Fruit fly (Drosophila melanogaster) whole organism, embryonic: Measurements from ENCODE around the gene Alg12.

ENCODE experiments used
- Awh ChIP-seq: fragments of 200-800 bp; sonication (Bioruptor generic); IDR thresholded peaks from 2 replicates; pipeline ENCODE4, ENCODE4 v1.3.6; 2022; ENCODE audit warnings: missing biosample characterization, missing genetic modification characterization
- BEAF-32 ChIP-seq: fragments of 200-800 bp; sonication (Bioruptor generic); optimal IDR thresholded peaks from 3 replicates; lab custom pipeline; 2017; ENCODE audit warnings: missing biosample characterization, missing genetic modification characterization, mild to moderate bottlenecking, moderate library complexity, missing genetic modification reagents
- CG10267 ChIP-seq: fragments of 200-800 bp; sonication (Bioruptor generic); optimal IDR thresholded peaks from 2 replicates; lab custom pipeline; 2018; ENCODE audit warnings: missing biosample characterization, mild to moderate bottlenecking, missing genetic modification characterization, moderate library complexity
- CG11247 ChIP-seq: fragments of 200-800 bp; sonication (Bioruptor generic); IDR thresholded peaks from 2 replicates; pipeline ENCODE4 v1.3.6; 2022; ENCODE audit warnings: missing biosample characterization, missing genetic modification characterization
- CG12071 ChIP-seq: fragments of 200-800 bp; sonication (Bioruptor generic); optimal IDR thresholded peaks from 3 replicates; lab custom pipeline; 2018; ENCODE audit warnings: missing biosample characterization, mild to moderate bottlenecking, missing genetic modification characterization
- CG12155 ChIP-seq: fragments of 200-800 bp; sonication (Bioruptor generic); optimal IDR thresholded peaks from 3 replicates; lab custom pipeline; 2016; ENCODE audit warnings: missing biosample characterization, missing genetic modification characterization
- CG12219 ChIP-seq: fragments of 200-800 bp; sonication (Bioruptor generic); optimal IDR thresholded peaks from 3 replicates; lab custom pipeline; 2018; ENCODE audit warnings: missing biosample characterization, mild to moderate bottlenecking, missing genetic modification characterization
- CG12299 ChIP-seq: fragments of 200-800 bp; sonication (Bioruptor generic); optimal IDR thresholded peaks from 2 replicates; lab custom pipeline; 2018; ENCODE audit warnings: missing biosample characterization, mild to moderate bottlenecking, missing genetic modification characterization
- CG1233 ChIP-seq: fragments of 200-800 bp; sonication (Bioruptor generic); optimal IDR thresholded peaks from 4 replicates; lab custom pipeline; 2018; ENCODE audit warnings: missing biosample characterization, mild to moderate bottlenecking, missing genetic modification characterization
- CG12391 ChIP-seq: fragments of 200-800 bp; sonication (Bioruptor generic); optimal IDR thresholded peaks from 3 replicates; lab custom pipeline; 2018; ENCODE audit warnings: missing biosample characterization, mild to moderate bottlenecking, missing genetic modification characterization, moderate library complexity
- CG14441 ChIP-seq: fragments of 200-800 bp; sonication (Bioruptor generic); IDR thresholded peaks from 2 replicates; pipeline ENCODE4 v1.3.6; 2022; ENCODE audit warnings: missing biosample characterization, missing genetic modification characterization
- CG16863 ChIP-seq: fragments of 200-800 bp; sonication (Bioruptor generic); optimal IDR thresholded peaks from 3 replicates; lab custom pipeline; 2016; ENCODE audit warnings: missing biosample characterization, missing genetic modification characterization
- CG17829 ChIP-seq: fragments of 200-800 bp; optimal IDR thresholded peaks from 2 replicates; lab custom pipeline; 2019; ENCODE audit warnings: missing biosample characterization, mild to moderate bottlenecking, missing genetic modification characterization, moderate library complexity
- CG17912 ChIP-seq: fragments of 200-800 bp; sonication (Bioruptor generic); optimal IDR thresholded peaks from 2 replicates; lab custom pipeline; 2018; ENCODE audit warnings: missing biosample characterization, mild to moderate bottlenecking, missing genetic modification characterization
- CG18619 ChIP-seq: fragments of 200-800 bp; sonication (Bioruptor generic); optimal IDR thresholded peaks from 3 replicates; lab custom pipeline; 2017; ENCODE audit warnings: missing biosample characterization, mild to moderate bottlenecking, missing genetic modification characterization
- CG4282 ChIP-seq: fragments of 200-800 bp; sonication (Bioruptor generic); optimal IDR thresholded peaks from 2 replicates; lab custom pipeline; 2016; ENCODE audit warnings: missing biosample characterization, missing genetic modification characterization
- CG4360 ChIP-seq: fragments of 200-800 bp; sonication (Bioruptor generic); IDR thresholded peaks from 2 replicates; pipeline ENCODE4 v1.3.6; 2022; ENCODE audit warnings: missing biosample characterization, missing genetic modification characterization
- CG4854 ChIP-seq: fragments of 200-800 bp; sonication (Bioruptor generic); optimal IDR thresholded peaks from 2 replicates; lab custom pipeline; 2016; ENCODE audit warnings: missing biosample characterization, missing genetic modification characterization, inconsistent platforms
- CG7928 ChIP-seq: fragments of 200-800 bp; sonication (Bioruptor generic); optimal IDR thresholded peaks from 2 replicates; lab custom pipeline; 2017; ENCODE audit warnings: missing biosample characterization, mild to moderate bottlenecking, missing genetic modification characterization
- CG9437 ChIP-seq: fragments of 200-800 bp; sonication (Bioruptor generic); optimal IDR thresholded peaks from 2 replicates; lab custom pipeline; 2018; ENCODE audit warnings: missing biosample characterization, mild to moderate bottlenecking, missing genetic modification characterization
- CG9817 ChIP-seq: fragments of 200-800 bp; sonication (Bioruptor generic); optimal IDR thresholded peaks from 2 replicates; lab custom pipeline; 2018; ENCODE audit warnings: missing biosample characterization, mild to moderate bottlenecking, missing genetic modification characterization, moderate library complexity
- D19B ChIP-seq: fragments of 200-800 bp; sonication (Bioruptor generic); optimal IDR thresholded peaks from 2 replicates; lab custom pipeline; 2017; ENCODE audit warnings: missing biosample characterization, mild to moderate bottlenecking, missing genetic modification characterization
- Dbx ChIP-seq: fragments of 200-800 bp; sonication (Bioruptor generic); IDR thresholded peaks from 3 replicates; pipeline ENCODE4 v1.3.6; 2022; ENCODE audit warnings: missing biosample characterization, missing genetic modification characterization
- E2f2 ChIP-seq: fragments of 200-800 bp; sonication (Bioruptor generic); IDR thresholded peaks from 2 replicates; pipeline ENCODE4 v1.3.6; 2022; ENCODE audit warnings: missing biosample characterization, missing genetic modification characterization
- GATAe ChIP-seq: fragments of 200-800 bp; sonication (Bioruptor generic); conservative IDR thresholded peaks from 2 replicates; pipeline ENCODE4 v1.3.6; 2022; ENCODE audit warnings: missing biosample characterization, missing genetic modification characterization
- Hmr ChIP-seq: fragments of 200-800 bp; sonication (Bioruptor generic); optimal IDR thresholded peaks from 3 replicates; lab custom pipeline; 2017; ENCODE audit warnings: mild to moderate bottlenecking, missing biosample characterization, missing genetic modification reagents, missing genetic modification characterization
- MBD-R2 ChIP-seq: fragments of 200-800 bp; sonication (Bioruptor generic); IDR thresholded peaks from 2 replicates; pipeline ENCODE4 v1.3.6; 2022; ENCODE audit warnings: missing biosample characterization, missing genetic modification characterization
- Meics ChIP-seq: fragments of 200-800 bp; sonication (Bioruptor generic); optimal IDR thresholded peaks from 2 replicates; lab custom pipeline; 2017; ENCODE audit warnings: missing biosample characterization, mild to moderate bottlenecking, missing genetic modification characterization
- Sry-δ ChIP-seq: fragments of 200-800 bp; sonication (Bioruptor generic); optimal IDR thresholded peaks from 2 replicates; lab custom pipeline; 2016; ENCODE audit warnings: missing biosample characterization, missing genetic modification characterization
- btn ChIP-seq: fragments of 200-800 bp; sonication (Bioruptor generic); optimal IDR thresholded peaks from 2 replicates; lab custom pipeline; 2016; ENCODE audit warnings: missing biosample characterization, missing genetic modification characterization
- cas ChIP-seq: fragments of 200-800 bp; sonication (Bioruptor generic); IDR thresholded peaks from 2 replicates; pipeline ENCODE4 v1.3.6; 2022; ENCODE audit warnings: missing biosample characterization, missing genetic modification characterization
- danr ChIP-seq: fragments of 200-800 bp; sonication (Bioruptor generic); IDR thresholded peaks from 2 replicates; pipeline ENCODE4 v1.3.6; 2022; ENCODE audit warnings: missing biosample characterization, missing genetic modification characterization
- dm ChIP-seq: fragments of 200-800 bp; sonication (Bioruptor generic); optimal IDR thresholded peaks from 3 replicates; lab custom pipeline; 2016; ENCODE audit warnings: missing biosample characterization, missing genetic modification characterization
- dmrt99B ChIP-seq: fragments of 200-800 bp; sonication (Bioruptor generic); optimal IDR thresholded peaks from 2 replicates; lab custom pipeline; 2018; ENCODE audit warnings: missing biosample characterization, mild to moderate bottlenecking, missing genetic modification characterization, moderate library complexity
- fd64A ChIP-seq: fragments of 200-800 bp; sonication (Bioruptor generic); optimal IDR thresholded peaks from 3 replicates; lab custom pipeline; 2018; ENCODE audit warnings: missing biosample characterization, mild to moderate bottlenecking, missing genetic modification characterization
- fu2 ChIP-seq: fragments of 200-800 bp; sonication (Bioruptor generic); optimal IDR thresholded peaks from 2 replicates; lab custom pipeline; 2016; ENCODE audit warnings: missing biosample characterization, missing genetic modification characterization
- gem ChIP-seq: fragments of 200-800 bp; sonication (Bioruptor generic); optimal IDR thresholded peaks from 2 replicates; lab custom pipeline; 2019; ENCODE audit warnings: missing biosample characterization, mild to moderate bottlenecking, missing genetic modification characterization, moderate library complexity
- ind ChIP-seq: fragments of 200-800 bp; sonication (Bioruptor generic); optimal IDR thresholded peaks from 3 replicates; lab custom pipeline; 2016; ENCODE audit warnings: missing biosample characterization, missing genetic modification characterization
- jing ChIP-seq: fragments of 200-800 bp; sonication (Bioruptor generic); optimal IDR thresholded peaks from 2 replicates; lab custom pipeline; 2018; ENCODE audit warnings: missing biosample characterization, mild to moderate bottlenecking, missing genetic modification characterization
- onecut ChIP-seq: fragments of 200-800 bp; sonication (Bioruptor generic); IDR thresholded peaks from 2 replicates; pipeline ENCODE4 v1.3.6; 2022; ENCODE audit warnings: missing biosample characterization, missing genetic modification characterization
- org-1 ChIP-seq: fragments of 200-800 bp; sonication (Bioruptor generic); optimal IDR thresholded peaks from 2 replicates; lab custom pipeline; 2017; ENCODE audit warnings: missing biosample characterization, missing genetic modification characterization
- otp ChIP-seq: fragments of 200-800 bp; sonication (Bioruptor generic); IDR thresholded peaks from 3 replicates; pipeline ENCODE4, ENCODE4 v1.3.6; 2022; ENCODE audit warnings: missing biosample characterization, missing genetic modification characterization
- pho ChIP-seq: fragments of 200-800 bp; sonication (Bioruptor generic); optimal IDR thresholded peaks from 2 replicates; lab custom pipeline; 2016; ENCODE audit warnings: missing biosample characterization, missing genetic modification characterization
- phol ChIP-seq: fragments of 200-800 bp; sonication (Bioruptor generic); optimal IDR thresholded peaks from 3 replicates; lab custom pipeline; 2018; ENCODE audit warnings: missing biosample characterization, mild to moderate bottlenecking, missing genetic modification characterization, moderate library complexity
- prd ChIP-seq, 3 experiments: fragments of >200 bp in 2 of 3; fragments of 200-800 bp in 1 of 3; sonication (Bioruptor generic) in 1 of 3; optimal IDR thresholded peaks in 2 of 3; IDR thresholded peaks in 1 of 3; 2 replicates in 2 of 3; 3 replicates in 1 of 3; pipeline versions ENCODE4 v1.3.6 to Lab custom; 2017 to 2022; ENCODE audit warnings: missing biosample characterization in 1 of 3, missing genetic modification characterization in 1 of 3
- salm ChIP-seq: fragments of 200-800 bp; sonication (Bioruptor generic); optimal IDR thresholded peaks from 2 replicates; lab custom pipeline; 2018; ENCODE audit warnings: missing biosample characterization, mild to moderate bottlenecking, missing genetic modification characterization
- slbo ChIP-seq: fragments of 200-800 bp; sonication (Bioruptor generic); IDR thresholded peaks from 2 replicates; pipeline ENCODE4 v1.3.6; 2022; ENCODE audit warnings: missing biosample characterization, missing genetic modification characterization
- tll ChIP-seq, 2 experiments: fragments of 200-800 bp in 1 of 2; fragments of >200 bp in 1 of 2; sonication (Bioruptor generic) in 1 of 2; optimal IDR thresholded peaks; 2 replicates each; lab custom pipeline; 2017 to 2019; ENCODE audit warnings: missing biosample characterization in 2 of 2, missing genetic modification characterization in 2 of 2, mild to moderate bottlenecking in 1 of 2, moderate library complexity in 1 of 2
- tup ChIP-seq: fragments of 200-800 bp; sonication (Bioruptor generic); optimal IDR thresholded peaks from 2 replicates; lab custom pipeline; 2016; ENCODE audit warnings: missing biosample characterization, mild to moderate bottlenecking, missing genetic modification characterization, moderate library complexity
- tx ChIP-seq: fragments of 200-800 bp; sonication (Bioruptor generic); optimal IDR thresholded peaks from 2 replicates; lab custom pipeline; 2016; ENCODE audit warnings: missing biosample characterization, missing genetic modification characterization

Gene Alg12

DNA sequence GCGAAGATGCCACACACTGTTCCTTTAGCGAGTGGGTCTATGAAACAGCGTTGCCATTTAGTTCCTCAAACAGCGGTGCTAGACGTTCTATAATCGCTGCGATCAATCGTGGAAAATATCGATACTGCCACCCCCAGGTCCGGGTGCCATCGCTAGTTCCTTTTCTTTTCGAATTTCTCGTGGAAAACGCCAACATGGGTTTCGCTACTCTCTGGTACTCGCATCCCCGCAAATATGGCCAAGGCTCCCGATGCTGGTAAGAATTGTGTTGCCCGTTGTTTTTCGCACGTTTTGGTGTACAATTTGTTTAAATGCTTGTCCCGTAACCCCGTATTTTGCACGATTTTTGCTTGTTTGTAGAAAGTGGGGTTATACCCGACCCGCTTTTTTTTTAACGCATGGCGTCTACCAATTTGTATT, 21.7 kb downstream of the Alg12 start, which contains the start of gene RpS29 (continued):
- TF ChIP-seq GATAe (GFP tag; lab: Robert Waterston, UW) = no peak; the same call in 1 of the 2 replicates
- TF ChIP-seq CG17829 = peak; percentile 74
- peak; percentile 100 for TF ChIP-seq Sry-δ
- peak; percentile 82 for TF ChIP-seq phol (tag; lab: Kevin White, UChicago)
- peak; percentile 66; the same call in 2 of the 3 replicates for TF ChIP-seq otp (GFP tag; lab: Robert Waterston, UW)
- TF ChIP-seq D19B = no peak
- peak; percentile 93 for TF ChIP-seq Dbx (GFP tag; lab: Robert Waterston, UW)
- peak; percentile 100 for TF ChIP-seq E2f2 (GFP tag; lab: Robert Waterston, UW)
- TF ChIP-seq CG12219 (GFP tag; lab: Kevin White, UChicago) = peak; percentile 56
- peak; percentile 44 for TF ChIP-seq dmrt99B
- TF ChIP-seq CG14441 (GFP tag; lab: Robert Waterston, UW) = peak; percentile 77
- peak; percentile 66 for TF ChIP-seq CG12299 (tag; lab: Kevin White, UChicago)
- TF ChIP-seq dm = peak; percentile 97
- peak; percentile 80 for TF ChIP-seq tx (GFP tag; lab: Kevin White, UChicago)
- peak; percentile 61 for TF ChIP-seq gem (tag; lab: Kevin White, UChicago)
- TF ChIP-seq Awh (GFP tag; lab: Robert Waterston, UW) = no peak
- no peak for TF ChIP-seq tll (GFP tag; optimal IDR thresholded peaks at IDR 0.05; lab: Kevin White, UChicago)
- peak; percentile 78 for TF ChIP-seq MBD-R2 (GFP tag; lab: Robert Waterston, UW)
- 0 out of 2 replicates have a peak, but pooled peaks have one; percentile 28 for TF ChIP-seq danr (GFP tag; lab: Robert Waterston, UW)
- TF ChIP-seq CG4360 (GFP tag; lab: Robert Waterston, UW) = no peak
- TF ChIP-seq btn = no peak
- TF ChIP-seq CG12071 (GFP tag; lab: Kevin White, UChicago) = peak; percentile 72
- TF ChIP-seq pho (GFP tag; lab: Kevin White, UChicago) = peak; percentile 89
- TF ChIP-seq CG11247 (GFP tag; lab: Robert Waterston, UW) = peak; percentile 84
- peak; percentile 45 for TF ChIP-seq tup (GFP tag; lab: Kevin White, UChicago)
- TF ChIP-seq BEAF-32 (GFP tag; lab: Kevin White, UChicago) = peak; percentile 98
- peak; percentile 57 for TF ChIP-seq CG4854 (GFP tag; lab: Kevin White, UChicago)
- peak; percentile 84 for TF ChIP-seq CG12391 (tag; lab: Kevin White, UChicago)
- peak; percentile 84 for TF ChIP-seq fu2 (GFP tag; lab: Kevin White, UChicago)
- TF ChIP-seq CG16863 = peak; percentile 77
- TF ChIP-seq CG17912 (GFP tag; lab: Kevin White, UChicago) = peak; percentile 88
- peak; percentile 83 for TF ChIP-seq CG9817 (tag; lab: Kevin White, UChicago)
- peak; percentile 60 for TF ChIP-seq CG1233 (GFP tag; lab: Kevin White, UChicago)
- TF ChIP-seq CG12155 (GFP tag; lab: Kevin White, UChicago) = peak; percentile 97
- TF ChIP-seq CG10267 (tag; lab: Kevin White, UChicago) = peak; percentile 84
- TF ChIP-seq CG4282 (GFP tag; lab: Kevin White, UChicago) = peak; percentile 84
- no peak for TF ChIP-seq CG9437 (GFP tag; lab: Kevin White, UChicago)
- peak; percentile 83 for TF ChIP-seq CG18619 (GFP tag; lab: Kevin White, UChicago)
- TF ChIP-seq salm (tag; lab: Kevin White, UChicago) = peak; percentile 64
- peak; percentile 74 for TF ChIP-seq CG7928
- TF ChIP-seq fd64A (GFP tag; lab: Kevin White, UChicago) = peak; percentile 59
- peak; percentile 83 for TF ChIP-seq ind (GFP tag; lab: Kevin White, UChicago)
- peak; percentile 87 for TF ChIP-seq Meics (GFP tag; lab: Kevin White, UChicago)
- TF ChIP-seq cas (GFP tag; lab: Robert Waterston, UW) = peak; percentile 68; the same call in 1 of the 2 replicates
- TF ChIP-seq onecut (GFP tag; lab: Robert Waterston, UW) = peak; percentile 65; the same call in 1 of the 2 replicates
- peak; percentile 15 for TF ChIP-seq org-1 (GFP tag; lab: Kevin White, UChicago)
- TF ChIP-seq jing (GFP tag; lab: Kevin White, UChicago) = no peak
- TF ChIP-seq prd (optimal IDR thresholded peaks at IDR 0.05; lab: Kevin White, UChicago) = no peak
- TF ChIP-seq prd (GFP tag; IDR thresholded peaks at IDR 0.05; lab: Robert Waterston, UW) = peak; percentile 76
- TF ChIP-seq slbo (GFP tag; lab: Robert Waterston, UW) = peak; percentile 95
- TF ChIP-seq Hmr (GFP tag; lab: Kevin White, UChicago) = peak; percentile 94
